Fruit fly (Drosophila melanogaster) whole organism, prepupa: ENCODE results near the gene WDR79.
A peak's percentile ranks its signal among the peaks of the same experiment; 100 is the strongest.

Source experiments
- Blimp-1 ChIP-seq: fragments of 200-800 bp; sonication (Bioruptor generic); optimal IDR thresholded peaks from 3 replicates; lab custom pipeline; 2017; ENCODE audit warnings: missing biosample characterization, missing genetic modification characterization, mild to moderate bottlenecking, moderate library complexity, missing genetic modification reagents
- CG10631 ChIP-seq: fragments of 200-800 bp; sonication (Bioruptor generic); optimal IDR thresholded peaks from 2 replicates; lab custom pipeline; 2016; ENCODE audit warnings: missing biosample characterization, missing genetic modification characterization
- CG10669 ChIP-seq: fragments of 200-800 bp; sonication (Bioruptor generic); optimal IDR thresholded peaks from 3 replicates; lab custom pipeline; 2018; ENCODE audit warnings: missing biosample characterization, mild to moderate bottlenecking, missing genetic modification characterization, moderate library complexity
- CG11762 ChIP-seq: fragments of 200-800 bp; sonication (Bioruptor generic); optimal IDR thresholded peaks from 3 replicates; lab custom pipeline; 2016; ENCODE audit warnings: missing biosample characterization, missing genetic modification characterization; ENCODE audit not compliant: insufficient read depth
- CG1621 ChIP-seq: fragments of 200-800 bp; sonication (Bioruptor generic); optimal IDR thresholded peaks from 3 replicates; lab custom pipeline; 2018; ENCODE audit warnings: missing biosample characterization, mild to moderate bottlenecking, missing genetic modification characterization
- CG16779 ChIP-seq: fragments of 200-800 bp; sonication (Bioruptor generic); optimal IDR thresholded peaks from 3 replicates; lab custom pipeline; 2017; ENCODE audit warnings: missing biosample characterization, mild to moderate bottlenecking, missing genetic modification characterization
- CG34406 ChIP-seq: fragments of 200-800 bp; sonication (Bioruptor generic); optimal IDR thresholded peaks from 3 replicates; lab custom pipeline; 2016; ENCODE audit warnings: missing biosample characterization, missing genetic modification characterization
- CG3919 ChIP-seq: fragments of 200-800 bp; sonication (Bioruptor generic); optimal IDR thresholded peaks from 3 replicates; lab custom pipeline; 2016; ENCODE audit warnings: missing biosample characterization, missing genetic modification characterization
- CG6163 ChIP-seq: fragments of 200-800 bp; sonication (Bioruptor generic); IDR thresholded peaks from 3 replicates; pipeline ENCODE4 v1.3.6; 2022; ENCODE audit warnings: missing biosample characterization, missing genetic modification characterization
- CG6808 ChIP-seq: fragments of 200-800 bp; sonication (Bioruptor generic); optimal IDR thresholded peaks from 3 replicates; lab custom pipeline; 2017; ENCODE audit warnings: missing biosample characterization, missing genetic modification characterization, mild to moderate bottlenecking, moderate library complexity, missing genetic modification reagents
- CG6854 ChIP-seq: fragments of 200-800 bp; sonication (Bioruptor generic); optimal IDR thresholded peaks from 2 replicates; lab custom pipeline; 2017; ENCODE audit warnings: missing biosample characterization, mild to moderate bottlenecking, missing genetic modification characterization
- CG8319 ChIP-seq: fragments of 200-800 bp; sonication (Bioruptor generic); optimal IDR thresholded peaks from 3 replicates; lab custom pipeline; 2016; ENCODE audit warnings: missing biosample characterization, missing genetic modification characterization
- Eip78C ChIP-seq: fragments of 200-800 bp; sonication (Bioruptor generic); peaks from one replicate; lab custom pipeline; 2016; ENCODE audit warnings: missing biosample characterization, missing genetic modification characterization
- Eip93F ChIP-seq: fragments of 200-800 bp; sonication (Bioruptor generic); optimal IDR thresholded peaks from 2 replicates; lab custom pipeline; 2016; ENCODE audit warnings: missing biosample characterization, mild to moderate bottlenecking, missing genetic modification characterization
- Gug ChIP-seq: fragments of 200-800 bp; sonication (Bioruptor generic); IDR thresholded peaks from 2 replicates; pipeline ENCODE4 v1.3.6; 2022; ENCODE audit warnings: missing biosample characterization, missing genetic modification characterization
- Hr39 ChIP-seq: fragments of 200-800 bp; sonication (Bioruptor generic); optimal IDR thresholded peaks from 2 replicates; lab custom pipeline; 2016; ENCODE audit warnings: missing biosample characterization, missing genetic modification characterization
- Met ChIP-seq: fragments of 200-800 bp; sonication (Bioruptor generic); optimal IDR thresholded peaks from 3 replicates; lab custom pipeline; 2016; ENCODE audit warnings: missing biosample characterization, missing genetic modification characterization
- Smox ChIP-seq: fragments of 200-800 bp; sonication (Bioruptor generic); optimal IDR thresholded peaks from 3 replicates; lab custom pipeline; 2016; ENCODE audit warnings: missing biosample characterization, missing genetic modification characterization
- Sox14 ChIP-seq: fragments of 200-800 bp; sonication (Bioruptor generic); optimal IDR thresholded peaks from 3 replicates; lab custom pipeline; 2016; ENCODE audit warnings: missing biosample characterization, missing genetic modification characterization
- acj6 ChIP-seq: fragments of 200-800 bp; sonication (Bioruptor generic); optimal IDR thresholded peaks from 3 replicates; lab custom pipeline; 2016; ENCODE audit warnings: missing biosample characterization, missing genetic modification characterization
- cyc ChIP-seq: fragments of 200-800 bp; sonication (Bioruptor generic); optimal IDR thresholded peaks from 3 replicates; lab custom pipeline; 2016; ENCODE audit warnings: missing biosample characterization, missing genetic modification characterization
- eg ChIP-seq: fragments of 200-800 bp; sonication (Bioruptor generic); IDR thresholded peaks from 3 replicates; pipeline ENCODE4 v1.3.6; 2022; ENCODE audit warnings: missing biosample characterization, missing genetic modification characterization
- fd59A ChIP-seq: fragments of 200-800 bp; sonication (Bioruptor generic); optimal IDR thresholded peaks from 2 replicates; lab custom pipeline; 2017; ENCODE audit warnings: missing biosample characterization, mild to moderate bottlenecking, missing genetic modification characterization, missing genetic modification reagents
- fkh ChIP-seq: fragments of 200-800 bp; sonication (Bioruptor generic); optimal IDR thresholded peaks from 3 replicates; lab custom pipeline; 2017; ENCODE audit warnings: missing biosample characterization, mild to moderate bottlenecking, missing genetic modification characterization, moderate library complexity
- net ChIP-seq: fragments of 200-800 bp; sonication (Bioruptor generic); optimal IDR thresholded peaks from 3 replicates; lab custom pipeline; 2016; ENCODE audit warnings: missing biosample characterization, missing genetic modification characterization
- ss ChIP-seq, 2 experiments: fragments of 200-800 bp; sonication (Bioruptor generic); optimal IDR thresholded peaks; 2 replicates in 1 of 2; 3 replicates in 1 of 2; lab custom pipeline; 2017 to 2018; ENCODE audit warnings: mild to moderate bottlenecking in 2 of 2, missing biosample characterization in 2 of 2, missing genetic modification characterization in 2 of 2, moderate library complexity in 1 of 2
- svp ChIP-seq: fragments of 200-800 bp; sonication (Bioruptor generic); peaks from one replicate; lab custom pipeline; 2016; ENCODE audit warnings: missing biosample characterization, missing genetic modification characterization
- topi ChIP-seq: fragments of 200-800 bp; sonication (Bioruptor generic); optimal IDR thresholded peaks from 3 replicates; lab custom pipeline; 2016; ENCODE audit warnings: missing biosample characterization, missing genetic modification characterization
- vri ChIP-seq: fragments of 200-800 bp; sonication (Bioruptor generic); optimal IDR thresholded peaks from 3 replicates; lab custom pipeline; 2016; ENCODE audit warnings: missing biosample characterization, mild to moderate bottlenecking, missing genetic modification characterization

Gene WDR79

DNA sequence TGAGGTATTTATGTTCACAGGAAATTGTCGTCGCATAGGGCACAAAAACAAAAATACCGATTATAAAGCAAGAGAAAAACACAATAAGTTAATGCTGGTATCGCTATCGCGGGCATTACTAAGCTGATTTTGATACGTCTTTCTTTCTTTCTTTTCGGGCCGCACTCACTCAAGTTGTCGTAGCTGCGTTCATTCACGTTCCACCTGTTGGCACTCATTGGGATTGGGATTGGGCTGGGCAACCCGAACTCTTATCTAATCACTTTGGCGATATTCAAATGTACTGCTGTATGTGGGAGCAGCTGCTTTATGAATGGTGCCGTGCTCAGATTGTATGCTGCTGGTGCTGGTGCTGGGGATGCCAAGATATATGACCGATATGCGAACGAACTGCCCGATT lies 42.9 kb downstream of the WDR79 start:
- no peak for TF ChIP-seq net (GFP tag; lab: Kevin White, UChicago)
- TF ChIP-seq vri = peak; percentile 6
- TF ChIP-seq CG1621 = no peak
- TF ChIP-seq svp (GFP tag; lab: Kevin White, UChicago) = peak; percentile 68
- no peak for TF ChIP-seq fd59A (GFP tag; lab: Kevin White, UChicago)

DNA sequence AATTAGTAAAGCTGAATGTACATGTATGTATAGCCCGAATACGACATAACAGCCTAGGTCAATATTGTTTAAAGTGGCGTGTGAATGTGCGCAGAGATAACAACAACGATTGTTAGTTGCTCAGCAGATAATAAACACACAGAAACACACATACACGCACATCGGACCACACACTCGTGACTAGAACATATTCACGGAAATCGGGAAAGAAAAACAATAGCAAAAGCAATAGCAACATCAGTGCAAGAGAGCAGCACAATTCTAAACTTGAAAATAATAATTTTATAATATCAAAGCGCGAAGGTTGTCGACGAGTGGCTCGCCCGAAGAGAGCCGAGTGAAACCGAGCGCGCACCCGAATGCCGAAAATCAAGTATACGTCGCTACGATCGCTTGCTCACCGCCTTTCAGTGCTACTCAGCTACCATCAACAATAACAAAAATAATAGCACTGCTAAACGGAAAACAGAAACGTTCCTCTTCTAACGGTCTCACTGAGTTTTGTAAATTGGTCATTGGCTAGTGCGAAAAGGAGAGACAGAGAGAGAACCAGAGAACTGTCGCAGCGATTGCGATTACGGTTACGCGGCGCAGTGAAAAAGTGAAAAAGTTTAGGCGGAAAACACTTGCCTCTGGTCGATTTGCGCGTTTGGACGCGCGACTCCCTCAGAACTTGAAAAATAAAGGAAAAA lies 44.5 kb downstream of the WDR79 start:
- TF ChIP-seq fkh (peak; percentile 94), vri (peak; percentile 82), svp (GFP tag; lab: Kevin White, UChicago) (peak; percentile 35), CG16779 (peak; percentile 39), Eip78C (GFP tag; lab: Kevin White, UChicago) (peak; percentile 59), CG6808 (GFP tag; lab: Kevin White, UChicago) (no peak)
- TF ChIP-seq, all 60 proteins: peak for 5

DNA sequence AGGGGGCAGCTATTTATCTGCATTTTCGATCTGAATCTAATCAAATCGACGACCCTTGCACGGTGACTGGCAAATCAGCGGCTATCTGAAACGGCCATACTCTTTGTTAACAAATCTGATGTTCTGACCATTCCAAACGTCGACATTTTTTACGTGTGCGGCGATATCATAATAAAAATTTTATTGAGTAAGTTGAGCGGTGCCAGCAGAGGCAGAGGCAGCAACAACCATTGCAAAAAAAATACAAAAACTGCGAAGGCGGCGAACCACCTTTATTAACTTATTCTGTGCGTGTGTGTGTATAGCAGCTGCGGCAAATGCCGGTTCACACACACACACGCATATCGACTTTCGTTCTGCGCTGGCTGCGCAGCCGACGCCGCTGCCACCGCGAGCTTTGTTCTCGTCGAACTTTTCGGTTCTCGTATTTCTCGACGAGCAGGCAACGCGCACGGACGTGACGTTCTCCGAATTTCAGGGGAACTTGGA lies 45.4 kb downstream of the WDR79 start, which contains the start of gene Kr-h1:
TSS of gene Kr-h1 (plus strand) at position 447 of the 489 bp plus-strand sequence.
- TF ChIP-seq fkh = no peak
- no peak for TF ChIP-seq Smox
- peak; percentile 90 for TF ChIP-seq Met (GFP tag; lab: Kevin White, UChicago)
- no peak for TF ChIP-seq CG11762 (GFP tag; lab: Kevin White, UChicago)
- no peak for TF ChIP-seq Gug (GFP tag; lab: Robert Waterston, UW)
- no peak for TF ChIP-seq CG6163
- peak; percentile 84 for TF ChIP-seq vri
- peak; percentile 41 for TF ChIP-seq Sox14 (GFP tag; lab: Kevin White, UChicago)
- TF ChIP-seq Eip78C (GFP tag; lab: Kevin White, UChicago) = peak; percentile 71
- no peak for TF ChIP-seq acj6
- no peak for TF ChIP-seq cyc (GFP tag; lab: Kevin White, UChicago)
- peak; percentile 13 for TF ChIP-seq CG6854 (GFP tag; lab: Kevin White, UChicago)
- peak; percentile 68 for TF ChIP-seq svp (GFP tag; lab: Kevin White, UChicago)
- TF ChIP-seq CG10669 = no peak
- peak; percentile 54 for TF ChIP-seq Blimp-1 (GFP tag; lab: Kevin White, UChicago)
- no peak for TF ChIP-seq CG3919 (GFP tag; lab: Kevin White, UChicago)
- TF ChIP-seq CG34406 (GFP tag; lab: Kevin White, UChicago) = no peak

dm6 chr2L:6081134-6081832 lies 46.3 kb downstream of the WDR79 start:
- TF ChIP-seq eg (GFP tag; lab: Robert Waterston, UW) = no peak
- TF ChIP-seq Met (GFP tag; lab: Kevin White, UChicago) = peak; percentile 100
- TF ChIP-seq Eip78C (GFP tag; lab: Kevin White, UChicago) = peak; percentile 93
- peak; percentile 72 for TF ChIP-seq CG6854 (GFP tag; lab: Kevin White, UChicago)
- TF ChIP-seq acj6 = no peak
- TF ChIP-seq ss (GFP tag; optimal IDR thresholded peaks at IDR 0.05; lab: Kevin White, UChicago) = peak; percentile 54 to 73
- peak; percentile 73 for TF ChIP-seq Eip93F
- TF ChIP-seq CG34406 (GFP tag; lab: Kevin White, UChicago) = no peak
- peak; percentile 42 for TF ChIP-seq Blimp-1 (GFP tag; lab: Kevin White, UChicago)
- peak; percentile 93 for TF ChIP-seq svp (GFP tag; lab: Kevin White, UChicago)
- TF ChIP-seq CG6163 = peak; percentile 29; the same call in 1 of the 3 replicates
- TF ChIP-seq Hr39 (GFP tag; lab: Kevin White, UChicago) = peak; percentile 4

DNA sequence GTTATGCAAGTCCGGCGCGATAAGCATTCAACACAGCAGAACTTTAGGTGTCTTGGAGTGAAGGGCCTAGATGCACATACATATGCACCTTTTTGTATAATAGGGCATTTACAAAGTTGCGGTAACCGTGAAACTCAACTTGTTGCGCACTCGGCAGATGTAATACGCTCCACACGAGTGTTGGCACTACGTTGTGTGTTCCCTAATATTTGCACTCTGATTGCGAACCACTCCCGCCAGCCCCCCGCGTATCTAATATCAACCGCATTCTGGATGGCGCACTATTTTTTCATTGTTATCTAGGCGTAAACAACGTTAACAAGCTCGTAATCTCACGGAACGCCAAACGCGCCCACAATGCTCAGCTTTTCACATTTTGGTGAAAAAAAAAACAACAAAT lies 47.2 kb downstream of the WDR79 start:
- no peak for TF ChIP-seq topi (GFP tag; lab: Kevin White, UChicago)
- TF ChIP-seq CG16779 = peak; percentile 39
- no peak for TF ChIP-seq CG8319 (GFP tag; lab: Kevin White, UChicago)
- TF ChIP-seq CG10631 (GFP tag; lab: Kevin White, UChicago) = no peak
- TF ChIP-seq fkh = peak; percentile 91
- TF ChIP-seq CG6163 = peak; percentile 28; the same call in 1 of the 3 replicates
